Worm (Caenorhabditis elegans): ENCODE data around the gene nhr-196.
"Not testable (repeated sequence)": the region's sequence is repeated elsewhere in the genome, so short reads cannot be mapped to it uniquely, and the experiment has no call there.

Gene nhr-196

ce11 chrV:15670139-15670538 is 15.4 kb upstream of the nhr-196 start, which contains the start of gene K06B4.15:
K06B4.15 (plus strand) TSS chrV:15670439.
- not testable (repeated sequence) for TF ChIP-seq C38D4.7 (GFP tag; optimal IDR thresholded peaks at IDR 0.05); pha-4 (tag; optimal IDR thresholded peaks at IDR 0.05); elt-4 (tag; optimal IDR thresholded peaks at IDR 0.05)

- TF ChIP-seq lim-6 (tag; optimal IDR thresholded peaks at IDR 0.05): no peak
- no peak for TF ChIP-seq madf-2 (tag; optimal IDR thresholded peaks at IDR 0.05)
- no peak for TF ChIP-seq pha-4 (tag; optimal IDR thresholded peaks at IDR 0.05)
- no peak for TF ChIP-seq ceh-19 (GFP tag; optimal IDR thresholded peaks at IDR 0.05)
- no peak for TF ChIP-seq pat-9 (tag; optimal IDR thresholded peaks at IDR 0.05)
- no peak for TF ChIP-seq zip-5 (tag; optimal IDR thresholded peaks at IDR 0.05)
- TF ChIP-seq hlh-30 (tag; optimal IDR thresholded peaks at IDR 0.05; ENCODE audit: insufficient read depth): no peak
- no peak for TF ChIP-seq unc-55 (GFP tag; optimal IDR thresholded peaks at IDR 0.05)
- no peak for TF ChIP-seq sox-2 (GFP tag; IDR thresholded peaks at IDR 0.05)
- no peak for TF ChIP-seq pha-2 (tag; optimal IDR thresholded peaks at IDR 0.05)
- no peak for TF ChIP-seq hlh-13 (GFP tag; optimal IDR thresholded peaks at IDR 0.05)
- no peak for TF ChIP-seq elt-4 (tag; optimal IDR thresholded peaks at IDR 0.05)
Measured at ce11 chrV:15673707-15674106, 11.8 kb upstream of the nhr-196 start, which contains the start of gene nhr-51. nhr-51 (plus strand) TSS chrV:15674007.

- TF ChIP-seq madf-2 (tag; optimal IDR thresholded peaks at IDR 0.05) (no peak), ceh-30 (tag; optimal IDR thresholded peaks at IDR 0.05) (no peak), odd-2 (tag; optimal IDR thresholded peaks at IDR 0.05) (no peak), K09A11.1 (tag; optimal IDR thresholded peaks at IDR 0.05; ENCODE audit: insufficient read depth) (no peak), hlh-15 (tag; optimal IDR thresholded peaks at IDR 0.05) (no peak), hlh-8 (tag; optimal IDR thresholded peaks at IDR 0.05) (no peak), ceh-31 (tag; optimal IDR thresholded peaks at IDR 0.05) (no peak), mec-3 (tag; optimal IDR thresholded peaks at IDR 0.05; ENCODE audit: borderline replicate concordance) (no peak), ceh-18 (tag; optimal IDR thresholded peaks at IDR 0.05) (no peak), nhr-232 (tag; optimal IDR thresholded peaks at IDR 0.05) (no peak), ceh-45 (GFP tag; IDR thresholded peaks at IDR 0.05) (no peak), hlh-6 (tag; optimal IDR thresholded peaks at IDR 0.05) (no peak), pag-3 (tag; optimal IDR thresholded peaks at IDR 0.05; ENCODE audit: borderline replicate concordance) (no peak)
Measured at ce11 chrV:15674899-15675298, 10.6 kb upstream of the nhr-196 start.

ce11 chrV:15677222-15677621 is 8.3 kb upstream of the nhr-196 start, which contains the start of gene nhr-52:
nhr-52 (plus strand) TSS chrV:15677522.
- TF ChIP-seq pag-3 (tag; optimal IDR thresholded peaks at IDR 0.05; ENCODE audit: borderline replicate concordance): no peak
- TF ChIP-seq hlh-30 (tag; optimal IDR thresholded peaks at IDR 0.05; ENCODE audit: insufficient read depth): no peak

ce11 chrV:15687660-15688059 is 2.1 kb downstream of the nhr-196 start, which contains the start of gene nhr-197:
nhr-197 (plus strand) TSS chrV:15687960.
- TF ChIP-seq ceh-6 (GFP tag; optimal IDR thresholded peaks at IDR 0.05) (no peak), ref-2 (tag; optimal IDR thresholded peaks at IDR 0.05) (no peak), ahr-1 (tag; optimal IDR thresholded peaks at IDR 0.05) (no peak), F13H6.1 (tag; optimal IDR thresholded peaks at IDR 0.05) (no peak), K09A11.1 (tag; optimal IDR thresholded peaks at IDR 0.05; ENCODE audit: insufficient read depth) (no peak), hlh-15 (tag; optimal IDR thresholded peaks at IDR 0.05) (no peak), dve-1 (tag; optimal IDR thresholded peaks at IDR 0.05) (no peak), hlh-13 (GFP tag; optimal IDR thresholded peaks at IDR 0.05) (no peak), dmd-4 (tag; optimal IDR thresholded peaks at IDR 0.05; ENCODE audit: borderline replicate concordance) (no peak), madf-2 (tag; optimal IDR thresholded peaks at IDR 0.05) (no peak), ztf-16 (tag; optimal IDR thresholded peaks at IDR 0.05) (no peak), C38D4.7 (GFP tag; optimal IDR thresholded peaks at IDR 0.05) (no peak), sox-4 (tag; optimal IDR thresholded peaks at IDR 0.05) (no peak), ceh-18 (tag; optimal IDR thresholded peaks at IDR 0.05) (no peak), pha-2 (tag; optimal IDR thresholded peaks at IDR 0.05) (no peak), tbx-7 (tag; optimal IDR thresholded peaks at IDR 0.05) (no peak)
